Fruit fly (Drosophila melanogaster): Measurements from ENCODE around the gene CG5653.

Gene CG5653

DNA sequence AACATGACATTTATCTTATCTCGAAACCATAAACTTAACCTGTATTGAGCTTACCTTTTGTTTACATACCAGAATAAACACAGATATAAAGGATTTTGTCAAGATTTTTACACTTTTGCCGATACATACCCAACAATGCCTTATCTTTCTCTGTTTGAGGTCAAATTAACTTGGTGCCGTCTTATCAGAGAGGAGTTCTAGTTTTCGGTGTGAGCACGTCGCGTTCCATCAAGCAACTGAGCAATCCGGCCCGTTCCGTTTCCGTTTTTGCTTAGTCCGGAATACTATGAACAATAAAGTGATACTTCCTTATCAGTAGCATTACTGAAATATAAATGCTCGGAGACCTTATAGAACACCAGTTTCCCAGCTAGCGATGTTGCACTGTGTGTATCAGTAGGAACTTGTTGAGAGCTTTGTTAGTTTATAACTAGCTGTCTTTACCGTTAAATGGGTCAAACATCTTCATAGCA is 19.7 kb upstream of the CG5653 start, which contains the start of gene Galk (continued):
- peak; percentile 81 for TF ChIP-seq exex (tag; optimal IDR thresholded peaks at IDR 0.05)
- peak; percentile 77 for TF ChIP-seq sd (tag; optimal IDR thresholded peaks at IDR 0.05)
- TF ChIP-seq Pdp1 (GFP tag; optimal IDR thresholded peaks at IDR 0.05) = peak; percentile 42
- no peak for TF ChIP-seq CG17385 (GFP tag; optimal IDR thresholded peaks at IDR 0.05)
- 0 out of 2 replicates have a peak, but pooled peaks have one; percentile 8 for TF ChIP-seq dimm (GFP tag; IDR thresholded peaks at IDR 0.05)
- TF ChIP-seq CG13624 (GFP tag; optimal IDR thresholded peaks at IDR 0.05) = peak; percentile 25
- TF ChIP-seq fru (optimal IDR thresholded peaks at IDR 0.05) = no peak
- TF ChIP-seq CG2875 (GFP tag; optimal IDR thresholded peaks at IDR 0.05) = no peak
- TF ChIP-seq ssp (GFP tag; IDR thresholded peaks at IDR 0.05) = peak; percentile 26; the same call in 1 of the 2 replicates
- TF ChIP-seq CG12299 (tag; optimal IDR thresholded peaks at IDR 0.05) = peak; percentile 48
- peak; percentile 26 for TF ChIP-seq CG1529 (GFP tag; optimal IDR thresholded peaks at IDR 0.05)
- no peak for TF ChIP-seq Deaf1 (tag; optimal IDR thresholded peaks at IDR 0.05)
- peak; percentile 58 for TF ChIP-seq CG10209 (GFP tag; optimal IDR thresholded peaks at IDR 0.05)
- peak; percentile 5 for TF ChIP-seq Atf3 (GFP tag; optimal IDR thresholded peaks at IDR 0.05)
- TF ChIP-seq CG3838 (GFP tag; optimal IDR thresholded peaks at IDR 0.05) = peak; percentile 16
- no peak for TF ChIP-seq CG8359 (GFP tag; optimal IDR thresholded peaks at IDR 0.05; ENCODE audit: borderline replicate concordance)
- peak; percentile 68 for TF ChIP-seq ERR (GFP tag; optimal IDR thresholded peaks at IDR 0.05)
- TF ChIP-seq gro (GFP tag; optimal IDR thresholded peaks at IDR 0.05) = peak; percentile 68
- TF ChIP-seq CG12769 (tag; optimal IDR thresholded peaks at IDR 0.05) = peak; percentile 88
- TF ChIP-seq lov (optimal IDR thresholded peaks at IDR 0.05) = no peak
- 0 out of 3 replicates have a peak, but pooled peaks have one; percentile 57 for TF ChIP-seq lov (GFP tag; IDR thresholded peaks at IDR 0.05)
- peak; percentile 85 for TF ChIP-seq CG18599 (GFP tag; optimal IDR thresholded peaks at IDR 0.05)
- no peak for TF ChIP-seq btn (GFP tag; optimal IDR thresholded peaks at IDR 0.05)
- no peak for TF ChIP-seq CG31388 (GFP tag; optimal IDR thresholded peaks at IDR 0.05)
- peak; percentile 77 for TF ChIP-seq CG6813 (GFP tag; optimal IDR thresholded peaks at IDR 0.05)
- TF ChIP-seq GATAe (GFP tag; conservative IDR thresholded peaks at IDR 0.05) = peak; percentile 91
- no peak for TF ChIP-seq CG9215 (GFP tag; IDR thresholded peaks at IDR 0.05)
- peak; percentile 75; the same call in 2 of the 3 replicates for TF ChIP-seq Dbx (GFP tag; IDR thresholded peaks at IDR 0.05)
- peak; percentile 16 for TF ChIP-seq vfl (GFP tag; optimal IDR thresholded peaks at IDR 0.05)
- TF ChIP-seq CG10267 (tag; optimal IDR thresholded peaks at IDR 0.05) = no peak
- TF ChIP-seq CG2678 (tag; optimal IDR thresholded peaks at IDR 0.05) = peak; percentile 76
- TF ChIP-seq Meics (GFP tag; optimal IDR thresholded peaks at IDR 0.05) = peak; percentile 77
- peak; percentile 32; the same call in 1 of the 2 replicates for TF ChIP-seq sisA (GFP tag; IDR thresholded peaks at IDR 0.05)
- no peak for TF ChIP-seq CG16813 (GFP tag; IDR thresholded peaks at IDR 0.05; ENCODE audit: partially characterized antibody)
- TF ChIP-seq CG31365 (tag; optimal IDR thresholded peaks at IDR 0.05) = peak; percentile 26
- peak; percentile 40 for TF ChIP-seq CG9437 (GFP tag; optimal IDR thresholded peaks at IDR 0.05)
- peak; percentile 25 for TF ChIP-seq CG17802 (tag; optimal IDR thresholded peaks at IDR 0.05)
- TF ChIP-seq CG4282 (GFP tag; optimal IDR thresholded peaks at IDR 0.05) = peak; percentile 72
- no peak for TF ChIP-seq Bdp1 (GFP tag; optimal IDR thresholded peaks at IDR 0.05)
- peak; percentile 90 for TF ChIP-seq slbo (GFP tag; IDR thresholded peaks at IDR 0.05)
- TF ChIP-seq NfI (GFP tag; optimal IDR thresholded peaks at IDR 0.05) = peak; percentile 56
- TF ChIP-seq tgo (GFP tag; IDR thresholded peaks at IDR 0.05) = peak; percentile 66; the same call in 2 of the 3 replicates
- TF ChIP-seq CG1603 (tag; optimal IDR thresholded peaks at IDR 0.05) = no peak
- TF ChIP-seq CG1647 (GFP tag; optimal IDR thresholded peaks at IDR 0.05) = peak; percentile 18
- no peak for TF ChIP-seq psq (GFP tag; optimal IDR thresholded peaks at IDR 0.05)
- peak; percentile 53 for TF ChIP-seq Chrac-16 (GFP tag; optimal IDR thresholded peaks at IDR 0.05)
- TF ChIP-seq phol (tag; optimal IDR thresholded peaks at IDR 0.05) = no peak
- TF ChIP-seq CG1792 (GFP tag; optimal IDR thresholded peaks at IDR 0.05) = peak; percentile 46
- TF ChIP-seq rib (GFP tag; IDR thresholded peaks at IDR 0.05) = peak; percentile 40; the same call in 1 of the 2 replicates
- no peak for TF ChIP-seq Lpt (GFP tag; optimal IDR thresholded peaks at IDR 0.05)
- TF ChIP-seq jing (GFP tag; optimal IDR thresholded peaks at IDR 0.05) = no peak
